Worm (Caenorhabditis elegans) whole organism, late embryonic: Measurements from ENCODE around the gene F55G1.7.

ENCODE experiments used
- eyg-1 ChIP-seq: sonication (generic microtip); optimal IDR thresholded peaks from 2 replicates; lab custom pipeline; 2016; ENCODE audit warnings: missing genotype, missing genetic modification characterization, missing compliant biosample characterization
- pag-3 ChIP-seq: sonication (generic microtip); optimal IDR thresholded peaks from 2 replicates; lab custom pipeline; 2016; ENCODE audit warnings: missing compliant biosample characterization, missing genetic modification characterization, borderline replicate concordance
- unc-86 ChIP-seq: sonication (generic microtip); optimal IDR thresholded peaks from 2 replicates; lab custom pipeline; 2016; ENCODE audit warnings: missing genetic modification characterization, missing compliant biosample characterization

DNA sequence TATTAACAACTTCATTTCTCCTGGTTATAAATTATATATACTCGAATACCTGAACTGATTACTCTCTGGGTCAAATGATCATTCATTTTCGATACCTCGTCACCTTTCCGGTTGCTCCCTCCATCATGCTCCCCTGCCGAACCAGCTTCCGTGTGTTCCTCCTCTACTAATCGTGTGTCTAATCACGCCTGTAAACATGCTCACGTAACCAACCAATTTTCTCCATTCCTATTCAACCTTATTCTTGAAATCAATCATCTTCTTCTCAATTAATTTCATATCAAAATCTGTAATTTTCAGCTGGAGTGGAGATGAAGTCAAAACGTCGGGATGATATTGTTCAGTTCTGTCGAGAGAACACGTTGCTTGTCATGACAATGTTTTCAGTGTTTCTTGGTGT lies 33.7 kb upstream of the F55G1.7 start, which contains the start of gene glt-6:
- TF ChIP-seq eyg-1 (tag; lab: Kevin White, UChicago) (no peak), unc-86 (tag; lab: Kevin White, UChicago) (no peak), pag-3 (tag; lab: Kevin White, UChicago) (no peak)
